Worm (Caenorhabditis elegans): ENCODE measurements around the gene Y41C4A.32.

- TF ChIP-seq ztf-4 (tag; optimal IDR thresholded peaks at IDR 0.05), result no peak
- TF ChIP-seq skn-1 (tag; optimal IDR thresholded peaks at IDR 0.05), result no peak
- no peak for TF ChIP-seq lin-15B (tag; optimal IDR thresholded peaks at IDR 0.05)
- no peak for TF ChIP-seq mab-9 (GFP tag; IDR thresholded peaks at IDR 0.05)
- no peak for TF ChIP-seq aly-2 (tag; optimal IDR thresholded peaks at IDR 0.05)
- TF ChIP-seq unc-62 (GFP tag; optimal IDR thresholded peaks at IDR 0.05), result no peak
- no peak for TF ChIP-seq nhr-71 (tag; optimal IDR thresholded peaks at IDR 0.05)
- TF ChIP-seq swsn-7 (tag; optimal IDR thresholded peaks at IDR 0.05), result no peak
- no peak for TF ChIP-seq sptf-1 (tag; optimal IDR thresholded peaks at IDR 0.05)
- TF ChIP-seq dpl-1 (GFP tag; optimal IDR thresholded peaks at IDR 0.05), result no peak
These were observed 37.7 kb upstream of the Y41C4A.32 start for ce11 chrIII:11683790-11684189.

All from whole organism, L1 larva.